Worm (Caenorhabditis elegans): ENCODE measurements around the gene copb-1.

- TF ChIP-seq D2030.7 (GFP tag; IDR thresholded peaks at IDR 0.05) (no peak), ama-1 (optimal IDR thresholded peaks at IDR 0.05) (no peak), ama-1 (GFP tag; optimal IDR thresholded peaks at IDR 0.05) (no peak), zfh-2 (GFP tag; conservative IDR thresholded peaks at IDR 0.05) (no peak), ztf-26 (tag; optimal IDR thresholded peaks at IDR 0.05) (no peak), hlh-12 (tag; optimal IDR thresholded peaks at IDR 0.05) (no peak), attf-5 (GFP tag; optimal IDR thresholded peaks at IDR 0.05) (no peak), lsy-27 (tag; optimal IDR thresholded peaks at IDR 0.05; ENCODE audit: borderline replicate concordance, insufficient read depth) (no peak), tlf-1 (GFP tag; optimal IDR thresholded peaks at IDR 0.05) (no peak), aptf-2 (GFP tag; conservative IDR thresholded peaks at IDR 0.05) (no peak), unc-62 (GFP tag; optimal IDR thresholded peaks at IDR 0.05) (no peak)
Measured at ce11 chrII:3070182-3070581, 8.4 kb upstream of the copb-1 start.

Data from whole organism, young adult.